Worm (Caenorhabditis elegans) whole organism, mixed stage, embryonic: ENCODE measurements around the gene R10E8.6.

Source experiments
- M03D4.4 ChIP-seq: sonication (generic microtip); optimal IDR thresholded peaks from 2 replicates; lab custom pipeline; 2017; ENCODE audit warnings: mild to moderate bottlenecking, missing genetic modification characterization, missing compliant biosample characterization
- bed-3 ChIP-seq: fragments of 200-800 bp; sonication (Bioruptor generic); optimal IDR thresholded peaks from 3 replicates; lab custom pipeline; 2018; ENCODE audit warnings: mild to moderate bottlenecking, missing genetic modification characterization, moderate library complexity, missing compliant biosample characterization
- blmp-1 ChIP-seq: fragments of 150-350 bp; optimal IDR thresholded peaks from 2 replicates; lab custom pipeline; 2014; ENCODE audit warnings: missing biosample characterization, missing genetic modification characterization
- ceh-39 ChIP-seq: fragments of 150-350 bp; optimal IDR thresholded peaks from 2 replicates; lab custom pipeline; 2014; ENCODE audit warnings: missing biosample characterization, missing genetic modification characterization
- ceh-43 ChIP-seq: fragments of 200-800 bp; sonication (Bioruptor generic); optimal IDR thresholded peaks from 2 replicates; lab custom pipeline; 2018; ENCODE audit warnings: mild to moderate bottlenecking, missing genetic modification characterization, moderate library complexity, missing compliant biosample characterization
- ceh-83 ChIP-seq: fragments of 200-800 bp; sonication (Bioruptor generic); optimal IDR thresholded peaks from 2 replicates; lab custom pipeline; 2018; ENCODE audit warnings: mild to moderate bottlenecking, missing genetic modification characterization, missing compliant biosample characterization
- ces-1 ChIP-seq: fragments of 150-350 bp; optimal IDR thresholded peaks from 2 replicates; lab custom pipeline; 2014; ENCODE audit warnings: missing biosample characterization, missing genetic modification reagents, missing genetic modification characterization
- cnd-1 ChIP-seq: fragments of 200-800 bp; sonication (Bioruptor generic); optimal IDR thresholded peaks from 2 replicates; lab custom pipeline; 2018; ENCODE audit warnings: mild to moderate bottlenecking, missing genetic modification characterization, missing compliant biosample characterization
- drap-1 ChIP-seq: fragments of 200-800 bp; sonication (Bioruptor generic); optimal IDR thresholded peaks from 3 replicates; lab custom pipeline; 2018; ENCODE audit warnings: mild to moderate bottlenecking, missing genetic modification characterization, missing compliant biosample characterization
- elt-1 ChIP-seq: sonication (generic microtip); optimal IDR thresholded peaks from 2 replicates; lab custom pipeline; 2017; ENCODE audit warnings: missing genetic modification characterization, mild to moderate bottlenecking, missing compliant biosample characterization, antibody characterized with exemption, moderate library complexity, borderline replicate concordance; ENCODE audit not compliant: insufficient read depth
- elt-3 ChIP-seq: fragments of 150-350 bp; optimal IDR thresholded peaks from 2 replicates; lab custom pipeline; 2014; ENCODE audit warnings: missing biosample characterization, missing genetic modification characterization
- flh-1 ChIP-seq: fragments of 200-800 bp; sonication (Bioruptor generic); optimal IDR thresholded peaks from 2 replicates; lab custom pipeline; 2018; ENCODE audit warnings: mild to moderate bottlenecking, missing genetic modification characterization, moderate library complexity, missing compliant biosample characterization
- ham-2 ChIP-seq: fragments of 200-800 bp; sonication (Bioruptor generic); optimal IDR thresholded peaks from 2 replicates; lab custom pipeline; 2018; ENCODE audit warnings: mild to moderate bottlenecking, missing genetic modification characterization, missing compliant biosample characterization
- hlh-1 ChIP-seq: fragments of 150-350 bp; optimal IDR thresholded peaks from 2 replicates; lab custom pipeline; 2014; ENCODE audit warnings: missing biosample characterization, missing genetic modification reagents, missing genetic modification characterization
- lin-13 ChIP-seq: fragments of 150-350 bp; optimal IDR thresholded peaks from 2 replicates; lab custom pipeline; 2014; ENCODE audit warnings: missing biosample characterization, missing genetic modification characterization
- lin-32 ChIP-seq: fragments of 200-800 bp; sonication (Bioruptor generic); optimal IDR thresholded peaks from 2 replicates; lab custom pipeline; 2018; ENCODE audit warnings: mild to moderate bottlenecking, missing genetic modification characterization, missing compliant biosample characterization
- lsy-2 ChIP-seq: fragments of 150-350 bp; optimal IDR thresholded peaks from 2 replicates; lab custom pipeline; 2014; ENCODE audit warnings: missing biosample characterization, missing genetic modification characterization
- mab-5 ChIP-seq: fragments of 150-350 bp; optimal IDR thresholded peaks from 2 replicates; lab custom pipeline; 2014; ENCODE audit warnings: missing biosample characterization, missing genetic modification characterization
- mep-1 ChIP-seq: fragments of 150-350 bp; optimal IDR thresholded peaks from 2 replicates; lab custom pipeline; 2017; ENCODE audit warnings: missing biosample characterization, missing genetic modification reagents, missing genetic modification characterization, inconsistent platforms
- mls-2 ChIP-seq: sonication (generic microtip); optimal IDR thresholded peaks from 2 replicates; lab custom pipeline; 2016; ENCODE audit warnings: mild to moderate bottlenecking, missing genetic modification characterization, moderate library complexity, missing compliant biosample characterization
- nhr-2 ChIP-seq: fragments of 150-350 bp; optimal IDR thresholded peaks from 2 replicates; lab custom pipeline; 2014; ENCODE audit warnings: missing biosample characterization, missing genetic modification characterization
- nhr-237 ChIP-seq: fragments of 150-350 bp; optimal IDR thresholded peaks from 2 replicates; lab custom pipeline; 2014; ENCODE audit warnings: missing biosample characterization, missing genetic modification characterization
- nhr-76 ChIP-seq: sonication (generic microtip); optimal IDR thresholded peaks from 2 replicates; lab custom pipeline; 2017; ENCODE audit warnings: missing biosample characterization, missing genetic modification characterization
- sem-2 ChIP-seq: fragments of 200-800 bp; sonication (Bioruptor generic); optimal IDR thresholded peaks from 2 replicates; lab custom pipeline; 2018; ENCODE audit warnings: mild to moderate bottlenecking, missing genetic modification characterization, missing compliant biosample characterization
- snpc-4 ChIP-seq: fragments of 150-350 bp; optimal IDR thresholded peaks from 2 replicates; lab custom pipeline; 2014; ENCODE audit warnings: missing biosample characterization, missing genetic modification characterization
- sptf-1 ChIP-seq: sonication (generic microtip); optimal IDR thresholded peaks from 2 replicates; lab custom pipeline; 2017; ENCODE audit warnings: mild to moderate bottlenecking, missing genetic modification characterization, moderate library complexity, missing compliant biosample characterization
- unc-120 ChIP-seq: sonication (generic microtip); optimal IDR thresholded peaks from 2 replicates; lab custom pipeline; 2017; ENCODE audit warnings: missing genetic modification characterization, missing compliant biosample characterization; ENCODE audit not compliant: poor library complexity, severe bottlenecking
- unc-39 ChIP-seq: fragments of 150-350 bp; optimal IDR thresholded peaks from 2 replicates; lab custom pipeline; 2014; ENCODE audit warnings: missing biosample characterization, missing genetic modification characterization
- zip-8 ChIP-seq: fragments of 150-350 bp; optimal IDR thresholded peaks from 2 replicates; lab custom pipeline; 2014; ENCODE audit warnings: missing biosample characterization, missing genetic modification characterization
- ztf-11 ChIP-seq: fragments of 150-350 bp; optimal IDR thresholded peaks from 2 replicates; lab custom pipeline; 2014; ENCODE audit warnings: missing biosample characterization, missing genetic modification characterization

The R10E8.6 gene

ce11 chrV:18254483-18254882 lies 11.7 kb downstream of the R10E8.6 start, which contains the start of gene R10E8.5:
TSS of gene R10E8.5 (plus strand) at chrV:18254783.
- TF ChIP-seq elt-1 (tag; lab: Kevin White, UChicago) (no peak), snpc-4 (tag; lab: Kevin White, UChicago) (no peak), mep-1 (tag; lab: Kevin White, UChicago) (no peak), flh-1 (GFP tag; lab: Kevin White, UChicago) (no peak), ceh-39 (tag; lab: Kevin White, UChicago) (no peak), mls-2 (tag; lab: Kevin White, UChicago) (no peak), nhr-2 (tag; lab: Kevin White, UChicago) (no peak), elt-3 (tag; lab: Kevin White, UChicago) (no peak), nhr-76 (tag; lab: Kevin White, UChicago) (no peak), ces-1 (GFP tag; lab: Kevin White, UChicago) (no peak), sem-2 (GFP tag; lab: Kevin White, UChicago) (no peak), nhr-237 (no peak), hlh-1 (tag; lab: Kevin White, UChicago) (no peak), cnd-1 (tag; lab: Kevin White, UChicago) (no peak), lin-13 (tag; lab: Kevin White, UChicago) (no peak), drap-1 (no peak), blmp-1 (tag; lab: Kevin White, UChicago) (no peak), M03D4.4 (no peak)

DNA sequence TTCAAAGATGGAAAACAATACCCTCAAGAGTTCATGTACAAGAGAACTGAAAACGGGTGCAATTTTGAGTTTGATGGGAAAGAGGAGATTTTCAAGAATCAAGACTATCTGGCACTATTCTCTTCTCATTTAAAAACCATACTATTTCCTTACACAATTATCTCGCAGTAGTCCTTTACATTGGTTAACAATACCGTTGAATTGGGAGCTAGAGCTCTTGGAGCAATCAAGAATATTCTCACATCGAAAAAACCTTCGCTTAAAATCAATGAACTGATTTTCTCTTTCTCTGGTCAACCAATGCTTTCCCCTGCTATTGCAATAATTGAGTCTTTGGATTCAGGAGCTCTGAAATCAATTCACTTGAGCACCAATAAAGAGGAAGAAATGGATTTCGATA lies 12.7 kb downstream of the R10E8.6 start, which contains the start of gene R10E8.2:
Gene R10E8.2 (plus strand): TSS at position 301 of the 400 bp plus-strand sequence.
- TF ChIP-seq mab-5 (tag; lab: Kevin White, UChicago) (no peak), ham-2 (GFP tag; lab: Kevin White, UChicago) (no peak), M03D4.4 (no peak), sptf-1 (tag; lab: Kevin White, UChicago) (no peak), bed-3 (GFP tag; lab: Kevin White, UChicago) (no peak), ceh-43 (GFP tag; lab: Kevin White, UChicago) (no peak), elt-3 (tag; lab: Kevin White, UChicago) (no peak), lin-13 (tag; lab: Kevin White, UChicago) (no peak), ces-1 (GFP tag; lab: Kevin White, UChicago) (no peak), zip-8 (tag; lab: Kevin White, UChicago) (no peak), cnd-1 (tag; lab: Kevin White, UChicago) (no peak), elt-1 (tag; lab: Kevin White, UChicago) (no peak), nhr-76 (tag; lab: Kevin White, UChicago) (no peak), ztf-11 (tag; lab: Kevin White, UChicago) (no peak), lin-32 (GFP tag; lab: Kevin White, UChicago) (no peak), sem-2 (GFP tag; lab: Kevin White, UChicago) (no peak), mls-2 (tag; lab: Kevin White, UChicago) (no peak), ceh-39 (tag; lab: Kevin White, UChicago) (no peak), flh-1 (GFP tag; lab: Kevin White, UChicago) (no peak), drap-1 (no peak)

DNA sequence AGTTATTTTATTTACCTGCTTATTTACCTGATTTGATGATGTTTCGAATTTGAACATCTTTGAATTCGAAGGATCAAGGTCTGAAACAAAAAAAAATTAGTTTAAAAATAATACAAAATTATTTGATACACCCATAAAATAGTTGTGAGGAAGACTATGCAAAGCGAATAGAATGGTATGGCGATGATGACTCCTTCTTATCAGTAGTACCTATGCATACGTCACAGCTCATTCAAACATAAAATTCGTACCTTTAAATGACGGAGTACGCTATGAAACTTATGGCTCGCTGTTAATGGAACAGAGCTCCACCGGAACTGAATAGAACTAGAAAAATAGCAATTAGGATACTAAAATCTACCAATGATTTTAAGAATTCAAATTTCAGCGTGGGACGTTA lies 14.0 kb downstream of the R10E8.6 start, which contains the start of gene R10E8.1:
Gene R10E8.1 (minus strand): TSS at position 178 of the 400 bp plus-strand sequence.
- TF ChIP-seq cnd-1 (tag; lab: Kevin White, UChicago) (no peak), unc-39 (no peak), elt-1 (tag; lab: Kevin White, UChicago) (no peak), flh-1 (GFP tag; lab: Kevin White, UChicago) (no peak), lsy-2 (tag; lab: Kevin White, UChicago) (no peak), sptf-1 (tag; lab: Kevin White, UChicago) (no peak), mls-2 (tag; lab: Kevin White, UChicago) (no peak), unc-120 (tag; lab: Kevin White, UChicago) (no peak), drap-1 (no peak), ceh-83 (no peak), ceh-39 (tag; lab: Kevin White, UChicago) (no peak), zip-8 (tag; lab: Kevin White, UChicago) (no peak), nhr-2 (tag; lab: Kevin White, UChicago) (no peak), nhr-237 (no peak), hlh-1 (tag; lab: Kevin White, UChicago) (no peak), mep-1 (tag; lab: Kevin White, UChicago) (no peak), ham-2 (GFP tag; lab: Kevin White, UChicago) (no peak), lin-13 (tag; lab: Kevin White, UChicago) (no peak), ces-1 (GFP tag; lab: Kevin White, UChicago) (no peak)

DNA sequence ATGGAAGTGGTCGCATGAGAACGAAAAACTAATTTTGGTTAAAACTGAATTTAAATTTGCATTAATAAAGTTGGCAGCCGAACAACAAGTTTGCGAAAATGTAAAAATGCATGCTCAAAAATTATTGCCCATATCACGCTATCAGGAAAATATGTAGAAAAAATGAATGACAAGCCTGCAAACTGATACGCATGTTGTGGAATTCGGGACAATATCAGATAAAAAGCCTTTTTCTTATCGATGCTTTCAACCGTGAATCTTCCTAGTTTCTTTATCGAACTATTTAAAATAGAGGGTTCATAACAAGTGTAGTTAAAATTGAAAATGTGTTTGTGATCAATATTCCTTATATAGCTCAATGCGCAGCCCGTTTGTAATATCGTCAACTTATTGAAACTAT lies 20.1 kb downstream of the R10E8.6 start:
- TF ChIP-seq snpc-4 (tag; lab: Kevin White, UChicago) (no peak), elt-1 (tag; lab: Kevin White, UChicago) (no peak), cnd-1 (tag; lab: Kevin White, UChicago) (no peak), blmp-1 (tag; lab: Kevin White, UChicago) (no peak), flh-1 (GFP tag; lab: Kevin White, UChicago) (no peak), nhr-76 (tag; lab: Kevin White, UChicago) (no peak), nhr-2 (tag; lab: Kevin White, UChicago) (no peak)
